Fruit fly (Drosophila melanogaster) whole organism, embryonic: ENCODE results near the gene Efr.

ENCODE experiments used
- B-H1 ChIP-seq: fragments of 200-800 bp; sonication (Bioruptor generic); IDR thresholded peaks from 3 replicates; pipeline ENCODE4 v1.3.6; 2022; ENCODE audit warnings: missing biosample characterization, missing genetic modification characterization
- Bdp1 ChIP-seq: fragments of 200-800 bp; sonication (Bioruptor generic); optimal IDR thresholded peaks from 3 replicates; lab custom pipeline; 2016; ENCODE audit warnings: missing biosample characterization, missing genetic modification characterization
- CG10209 ChIP-seq: fragments of 200-800 bp; sonication (Bioruptor generic); optimal IDR thresholded peaks from 3 replicates; lab custom pipeline; 2017; ENCODE audit warnings: missing biosample characterization, mild to moderate bottlenecking, missing genetic modification characterization, missing genetic modification reagents
- CG13123 ChIP-seq: fragments of 200-800 bp; sonication (Bioruptor generic); optimal IDR thresholded peaks from 2 replicates; lab custom pipeline; 2016; ENCODE audit warnings: missing biosample characterization, missing genetic modification characterization
- CG15011 ChIP-seq: fragments of 200-800 bp; sonication (Bioruptor generic); optimal IDR thresholded peaks from 3 replicates; lab custom pipeline; 2018; ENCODE audit warnings: missing biosample characterization, mild to moderate bottlenecking, missing genetic modification characterization
- CG15073 ChIP-seq: fragments of 200-800 bp; sonication (Bioruptor generic); optimal IDR thresholded peaks from 2 replicates; lab custom pipeline; 2016; ENCODE audit warnings: missing biosample characterization, missing genetic modification characterization
- CG15479 ChIP-seq: fragments of 200-800 bp; sonication (Bioruptor generic); optimal IDR thresholded peaks from 3 replicates; lab custom pipeline; 2019; ENCODE audit warnings: missing biosample characterization, mild to moderate bottlenecking, missing genetic modification characterization, moderate library complexity
- CG15601 ChIP-seq: fragments of 200-800 bp; sonication (Bioruptor generic); optimal IDR thresholded peaks from 3 replicates; lab custom pipeline; 2019; ENCODE audit warnings: missing biosample characterization, mild to moderate bottlenecking, missing genetic modification characterization, moderate library complexity
- CG1603 ChIP-seq: fragments of 200-800 bp; sonication (Bioruptor generic); optimal IDR thresholded peaks from 2 replicates; lab custom pipeline; 2019; ENCODE audit warnings: missing biosample characterization, mild to moderate bottlenecking, missing genetic modification characterization, moderate library complexity
- CG17568 ChIP-seq: fragments of 200-800 bp; sonication (Bioruptor generic); optimal IDR thresholded peaks from 2 replicates; lab custom pipeline; 2018; ENCODE audit warnings: missing biosample characterization, mild to moderate bottlenecking, missing genetic modification characterization, moderate library complexity
- CG18011 ChIP-seq: fragments of 200-800 bp; sonication (Bioruptor generic); optimal IDR thresholded peaks from 2 replicates; lab custom pipeline; 2017; ENCODE audit warnings: missing biosample characterization, missing genetic modification characterization, mild to moderate bottlenecking, moderate library complexity, missing genotype
- CG32767 ChIP-seq: fragments of 200-800 bp; sonication (Bioruptor generic); IDR thresholded peaks from 2 replicates; pipeline ENCODE4 v1.3.6; 2022; ENCODE audit warnings: missing biosample characterization, missing genetic modification characterization
- CG32772 ChIP-seq: fragments of 200-800 bp; sonication (Bioruptor generic); IDR thresholded peaks from 2 replicates; pipeline ENCODE4 v1.3.6; 2022; ENCODE audit warnings: missing biosample characterization, missing genetic modification characterization
- CG3407 ChIP-seq: fragments of 200-800 bp; sonication (Bioruptor generic); optimal IDR thresholded peaks from 2 replicates; lab custom pipeline; 2018; ENCODE audit warnings: missing biosample characterization, mild to moderate bottlenecking, missing genetic modification characterization
- CG4617 ChIP-seq: fragments of 200-800 bp; sonication (Bioruptor generic); optimal IDR thresholded peaks from 3 replicates; lab custom pipeline; 2016; ENCODE audit warnings: missing biosample characterization, missing genetic modification characterization, borderline replicate concordance
- CG4820 ChIP-seq: fragments of 200-800 bp; sonication (Bioruptor generic); optimal IDR thresholded peaks from 3 replicates; lab custom pipeline; 2016; ENCODE audit warnings: missing biosample characterization, missing genetic modification characterization
- CG8281 ChIP-seq: fragments of 200-800 bp; sonication (Bioruptor generic); optimal IDR thresholded peaks from 2 replicates; lab custom pipeline; 2018; ENCODE audit warnings: missing biosample characterization, mild to moderate bottlenecking, missing genetic modification characterization, moderate library complexity
- CG8290 ChIP-seq, 3 experiments: fragments of 200-800 bp; sonication (Bioruptor generic); optimal IDR thresholded peaks; 2 replicates each; lab custom pipeline; 2016 to 2019; ENCODE audit warnings: missing biosample characterization in 3 of 3, missing genetic modification characterization in 3 of 3, mild to moderate bottlenecking in 2 of 3, moderate library complexity in 1 of 3
- CG8765 ChIP-seq: fragments of 200-800 bp; sonication (Bioruptor generic); IDR thresholded peaks from 2 replicates; pipeline ENCODE4 v1.3.6; 2022; ENCODE audit warnings: missing biosample characterization, missing genetic modification characterization
- D19B ChIP-seq: fragments of 200-800 bp; sonication (Bioruptor generic); optimal IDR thresholded peaks from 2 replicates; lab custom pipeline; 2017; ENCODE audit warnings: missing biosample characterization, mild to moderate bottlenecking, missing genetic modification characterization
- Gug ChIP-seq: fragments of 200-800 bp; sonication (Bioruptor generic); IDR thresholded peaks from 4 replicates; pipeline ENCODE4 v1.3.6; 2022; ENCODE audit warnings: missing biosample characterization, missing genetic modification characterization
- HLH3B ChIP-seq: fragments of 200-800 bp; sonication (Bioruptor generic); IDR thresholded peaks from 2 replicates; pipeline ENCODE4 v1.3.6; 2022; ENCODE audit warnings: missing biosample characterization, missing genetic modification characterization
- Lhr ChIP-seq: fragments of 200-800 bp; sonication (Bioruptor generic); optimal IDR thresholded peaks from 3 replicates; lab custom pipeline; 2017; ENCODE audit warnings: mild to moderate bottlenecking, missing biosample characterization, missing genetic modification reagents, missing genetic modification characterization
- Neu2 ChIP-seq: fragments of 200-800 bp; sonication (Bioruptor generic); optimal IDR thresholded peaks from 3 replicates; lab custom pipeline; 2016; ENCODE audit warnings: missing biosample characterization, missing genetic modification characterization, borderline replicate concordance
- Nf-YB ChIP-seq: fragments of 200-800 bp; sonication (Bioruptor generic); optimal IDR thresholded peaks from 3 replicates; lab custom pipeline; 2019; ENCODE audit warnings: missing biosample characterization, mild to moderate bottlenecking, missing genetic modification characterization, moderate library complexity
- PHDP ChIP-seq: fragments of 200-800 bp; sonication (Bioruptor generic); optimal IDR thresholded peaks from 3 replicates; lab custom pipeline; 2018; ENCODE audit warnings: missing biosample characterization, mild to moderate bottlenecking, missing genetic modification characterization, moderate library complexity
- Scr ChIP-seq: fragments of 200-800 bp; sonication (Bioruptor generic); IDR thresholded peaks from 2 replicates; pipeline ENCODE4 v1.3.6; 2022; ENCODE audit warnings: missing biosample characterization, missing genetic modification characterization; ENCODE audit not compliant: partially characterized antibody
- Sin3A ChIP-seq: fragments of >200 bp; optimal IDR thresholded peaks from 2 replicates; lab custom pipeline; 2018
- ab ChIP-seq: fragments of 200-800 bp; sonication (Bioruptor generic); optimal IDR thresholded peaks from 2 replicates; lab custom pipeline; 2016; ENCODE audit warnings: missing biosample characterization, missing genetic modification characterization
- al ChIP-seq: fragments of 200-800 bp; sonication (Bioruptor generic); IDR thresholded peaks from 2 replicates; pipeline ENCODE4 v1.3.6; 2022; ENCODE audit warnings: missing biosample characterization, missing genetic modification characterization
- cas ChIP-seq: fragments of 200-800 bp; sonication (Bioruptor generic); IDR thresholded peaks from 2 replicates; pipeline ENCODE4 v1.3.6; 2022; ENCODE audit warnings: missing biosample characterization, missing genetic modification characterization
- chn ChIP-seq: fragments of 200-800 bp; sonication (Bioruptor generic); optimal IDR thresholded peaks from 2 replicates; lab custom pipeline; 2016; ENCODE audit warnings: missing biosample characterization, missing genetic modification characterization
- da ChIP-seq: fragments of 200-800 bp; sonication (Bioruptor generic); optimal IDR thresholded peaks from 2 replicates; lab custom pipeline; 2016; ENCODE audit warnings: missing biosample characterization, missing genetic modification characterization
- fd102C ChIP-seq: fragments of 200-800 bp; sonication (Bioruptor generic); optimal IDR thresholded peaks from 2 replicates; lab custom pipeline; 2018; ENCODE audit warnings: missing biosample characterization, mild to moderate bottlenecking, missing genetic modification characterization, moderate library complexity
- jing ChIP-seq: fragments of 200-800 bp; sonication (Bioruptor generic); optimal IDR thresholded peaks from 2 replicates; lab custom pipeline; 2018; ENCODE audit warnings: missing biosample characterization, mild to moderate bottlenecking, missing genetic modification characterization
- jumu ChIP-seq: fragments of 200-800 bp; sonication (Bioruptor generic); optimal IDR thresholded peaks from 3 replicates; lab custom pipeline; 2016; ENCODE audit warnings: missing biosample characterization, missing genetic modification characterization
- kni ChIP-seq: fragments of 200-800 bp; sonication (Bioruptor generic); optimal IDR thresholded peaks from 3 replicates; lab custom pipeline; 2017; ENCODE audit warnings: mild to moderate bottlenecking, missing biosample characterization, missing genetic modification reagents, missing genetic modification characterization
- luna ChIP-seq: fragments of 200-800 bp; sonication (Bioruptor generic); optimal IDR thresholded peaks from 2 replicates; lab custom pipeline; 2016; ENCODE audit warnings: missing biosample characterization, missing genetic modification characterization
- mld ChIP-seq: fragments of 200-800 bp; sonication (Bioruptor generic); IDR thresholded peaks from 3 replicates; pipeline ENCODE4 v1.3.6; 2022; ENCODE audit warnings: missing biosample characterization, missing genetic modification characterization; ENCODE audit not compliant: partially characterized antibody
- nmo ChIP-seq: fragments of 200-800 bp; sonication (Bioruptor generic); optimal IDR thresholded peaks from 2 replicates; lab custom pipeline; 2018; ENCODE audit warnings: missing biosample characterization, mild to moderate bottlenecking, missing genetic modification characterization, moderate library complexity
- pfk ChIP-seq: fragments of 200-800 bp; sonication (Bioruptor generic); optimal IDR thresholded peaks from 2 replicates; lab custom pipeline; 2018; ENCODE audit warnings: missing biosample characterization, mild to moderate bottlenecking, missing genetic modification characterization, moderate library complexity
- repo ChIP-seq: fragments of 200-800 bp; sonication (Bioruptor generic); optimal IDR thresholded peaks from 2 replicates; lab custom pipeline; 2016; ENCODE audit warnings: missing biosample characterization, missing genetic modification characterization
- sc ChIP-seq, 3 experiments: fragments of >200 bp in 2 of 3; fragments of 200-800 bp in 1 of 3; sonication (Bioruptor generic) in 1 of 3; optimal IDR thresholded peaks; 2 replicates in 2 of 3; 3 replicates in 1 of 3; lab custom pipeline; 2017; ENCODE audit warnings: mild to moderate bottlenecking in 1 of 3, missing biosample characterization in 1 of 3, missing genetic modification characterization in 1 of 3, missing genetic modification reagents in 1 of 3
- sima ChIP-seq: fragments of 200-800 bp; sonication (Bioruptor generic); optimal IDR thresholded peaks from 2 replicates; lab custom pipeline; 2016; ENCODE audit warnings: missing biosample characterization, missing genetic modification characterization
- slp2 ChIP-seq: fragments of 200-800 bp; sonication (Bioruptor generic); optimal IDR thresholded peaks from 2 replicates; lab custom pipeline; 2016; ENCODE audit warnings: missing biosample characterization, missing genetic modification characterization
- stc ChIP-seq: fragments of 200-800 bp; sonication (Bioruptor generic); IDR thresholded peaks from 2 replicates; pipeline ENCODE4 v1.3.6; 2022; ENCODE audit warnings: missing biosample characterization, missing genetic modification characterization
- tna ChIP-seq: fragments of 200-800 bp; sonication (Bioruptor generic); IDR thresholded peaks from 2 replicates; pipeline ENCODE4 v1.3.6; 2022; ENCODE audit warnings: missing biosample characterization, missing genetic modification characterization; ENCODE audit not compliant: partially characterized antibody
- toy ChIP-seq: fragments of 200-800 bp; sonication (Bioruptor generic); IDR thresholded peaks from 2 replicates; pipeline ENCODE4 v1.3.6; 2022; ENCODE audit warnings: missing biosample characterization, missing genetic modification characterization
- twi ChIP-seq: fragments of 200-800 bp; optimal IDR thresholded peaks from 2 replicates; lab custom pipeline; 2019; ENCODE audit warnings: missing biosample characterization, mild to moderate bottlenecking, missing genetic modification characterization, moderate library complexity

Efr gene

dm6 chrX:6265456-6265877, 45.7 kb downstream of the Efr start (continued):
- TF ChIP-seq sima (GFP tag; lab: Kevin White, UChicago), result peak; percentile 81
- peak; percentile 85 for TF ChIP-seq Nf-YB (GFP tag; lab: Kevin White, UChicago)
- peak; percentile 95 for TF ChIP-seq stc
- TF ChIP-seq toy (GFP tag; lab: Robert Waterston, UW), result peak; percentile 75; the same call in 1 of the 2 replicates
- TF ChIP-seq CG8281 (tag; lab: Kevin White, UChicago), result peak; percentile 82
- peak; percentile 95 for TF ChIP-seq CG32772 (GFP tag; lab: Robert Waterston, UW)
- TF ChIP-seq jing (GFP tag; lab: Kevin White, UChicago), result peak; percentile 96
- TF ChIP-seq fd102C (GFP tag; lab: Kevin White, UChicago), result peak; percentile 6
- TF ChIP-seq CG4617, result peak; percentile 87
- no peak for TF ChIP-seq mld (GFP tag; lab: Robert Waterston, UW)
- peak; percentile 82 for TF ChIP-seq CG15073 (GFP tag; lab: Kevin White, UChicago)
- TF ChIP-seq CG15011 (GFP tag; lab: Kevin White, UChicago), result peak; percentile 90
- peak; percentile 96 for TF ChIP-seq CG10209 (GFP tag; lab: Kevin White, UChicago)
- TF ChIP-seq Bdp1 (GFP tag; lab: Kevin White, UChicago), result peak; percentile 88
- TF ChIP-seq CG3407 (GFP tag; lab: Kevin White, UChicago), result peak; percentile 93
- TF ChIP-seq luna (GFP tag; lab: Kevin White, UChicago), result peak; percentile 80
- TF ChIP-seq slp2 (GFP tag; lab: Kevin White, UChicago), result peak; percentile 96
- TF ChIP-seq CG32767 (GFP tag; lab: Robert Waterston, UW), result peak; percentile 96
- TF ChIP-seq al (GFP tag; lab: Robert Waterston, UW), result peak; percentile 86
- peak; percentile 96 for TF ChIP-seq PHDP (tag; lab: Kevin White, UChicago)
- TF ChIP-seq twi (tag; lab: Kevin White, UChicago), result peak; percentile 88
- peak; percentile 96 for TF ChIP-seq jumu
- TF ChIP-seq Scr (GFP tag; lab: Robert Waterston, UW), result 0 out of 2 replicates have a peak, but pooled peaks have one; percentile 33
- peak; percentile 91 for TF ChIP-seq CG17568 (GFP tag; lab: Kevin White, UChicago)
- TF ChIP-seq kni (GFP tag; lab: Kevin White, UChicago), result peak; percentile 71
- peak; percentile 88 for TF ChIP-seq CG8290 (GFP tag; optimal IDR thresholded peaks at IDR 0.05; lab: Kevin White, UChicago)
- peak; percentile 49 to 84 for TF ChIP-seq CG8290 (tag; optimal IDR thresholded peaks at IDR 0.05; lab: Kevin White, UChicago)
- peak; percentile 75 for TF ChIP-seq CG8765
- peak; percentile 94 for TF ChIP-seq HLH3B (GFP tag; lab: Robert Waterston, UW)
- no peak for TF ChIP-seq Sin3A (lab: Kevin White, UChicago)
- peak; percentile 81 for TF ChIP-seq Neu2 (GFP tag; lab: Kevin White, UChicago)
- TF ChIP-seq CG15479 (GFP tag; lab: Kevin White, UChicago), result no peak
- TF ChIP-seq D19B (GFP tag; lab: Kevin White, UChicago), result peak; percentile 80
- TF ChIP-seq CG13123 (GFP tag; lab: Kevin White, UChicago), result peak; percentile 93
- peak; percentile 89 for TF ChIP-seq da
- peak; percentile 96 for TF ChIP-seq CG4820 (GFP tag; lab: Kevin White, UChicago)
- peak; percentile 90 for TF ChIP-seq cas (GFP tag; lab: Robert Waterston, UW)
- peak; percentile 93 for TF ChIP-seq CG15601 (tag; lab: Kevin White, UChicago)
- no peak for TF ChIP-seq sc (optimal IDR thresholded peaks at IDR 0.05; lab: Kevin White, UChicago)
- peak; percentile 92 for TF ChIP-seq sc (GFP tag; optimal IDR thresholded peaks at IDR 0.05; lab: Kevin White, UChicago)
- no peak for TF ChIP-seq tna (GFP tag; lab: Robert Waterston, UW)
- TF ChIP-seq CG18011 (GFP tag; lab: Kevin White, UChicago), result peak; percentile 82
- peak; percentile 92 for TF ChIP-seq ab
- peak; percentile 94 for TF ChIP-seq repo
- peak; percentile 97 for TF ChIP-seq chn
- no peak for TF ChIP-seq pfk (GFP tag; lab: Kevin White, UChicago)
- peak; percentile 93 for TF ChIP-seq CG1603 (tag; lab: Kevin White, UChicago)
- TF ChIP-seq nmo (GFP tag; lab: Kevin White, UChicago), result peak; percentile 98
- peak; percentile 92 for TF ChIP-seq Gug
- TF ChIP-seq Lhr (GFP tag; lab: Kevin White, UChicago), result peak; percentile 91
- peak; percentile 93 for TF ChIP-seq B-H1 (GFP tag; lab: Robert Waterston, UW)
